Fruit fly (Drosophila melanogaster): ENCODE results near the gene CG1806.
A peak's percentile ranks its signal among the peaks of the same experiment; 100 is the strongest.

Gene CG1806

dm6 chrX:12028825-12029514 is 22.0 kb downstream of the CG1806 start, which contains the start of gene Usp7 (continued):
- peak; percentile 97 for TF ChIP-seq achi (GFP tag; optimal IDR thresholded peaks at IDR 0.05)
- TF ChIP-seq salr (GFP tag; optimal IDR thresholded peaks at IDR 0.05): no peak

- no peak for TF ChIP-seq Lpt (GFP tag; optimal IDR thresholded peaks at IDR 0.05)
- no peak for TF ChIP-seq Ets96B (tag; optimal IDR thresholded peaks at IDR 0.05)
- TF ChIP-seq CG6808 (GFP tag; optimal IDR thresholded peaks at IDR 0.05): no peak
- TF ChIP-seq eg (GFP tag; IDR thresholded peaks at IDR 0.05): 0 out of 3 replicates have a peak, but pooled peaks have one; percentile 7
- TF ChIP-seq Ets21C (GFP tag; optimal IDR thresholded peaks at IDR 0.05): no peak
- no peak for TF ChIP-seq Hr39 (GFP tag; optimal IDR thresholded peaks at IDR 0.05)
- TF ChIP-seq Eip78C (GFP tag): peak; percentile 43
- TF ChIP-seq spab (GFP tag; optimal IDR thresholded peaks at IDR 0.05): no peak
- no peak for TF ChIP-seq CG16779 (tag; optimal IDR thresholded peaks at IDR 0.05)
- peak; percentile 39; the same call in 1 of the 3 replicates for TF ChIP-seq CG8119 (GFP tag; IDR thresholded peaks at IDR 0.05)
- TF ChIP-seq lz (GFP tag; optimal IDR thresholded peaks at IDR 0.05): no peak
- peak; percentile 52; the same call in 1 of the 2 replicates for TF ChIP-seq CG15336 (GFP tag; IDR thresholded peaks at IDR 0.05)
These were observed 24.4 kb downstream of the CG1806 start, which contains the start of gene Cyp311a1 for dm6 chrX:12031400-12031799. Gene Cyp311a1 (minus strand): TSS chrX:12031465.

dm6 chrX:12032136-12032682 is 25.2 kb downstream of the CG1806 start, which contains the start of gene Cyp318a1:
Gene Cyp318a1 (plus strand): TSS chrX:12032632.
- no peak for TF ChIP-seq ss (GFP tag; optimal IDR thresholded peaks at IDR 0.05)
- no peak for TF ChIP-seq CG34406 (GFP tag; optimal IDR thresholded peaks at IDR 0.05)
- TF ChIP-seq Eip93F (GFP tag; optimal IDR thresholded peaks at IDR 0.05): no peak
- no peak for TF ChIP-seq Ets96B (tag; optimal IDR thresholded peaks at IDR 0.05)
- TF ChIP-seq esn (GFP tag; optimal IDR thresholded peaks at IDR 0.05): no peak
- no peak for TF ChIP-seq Eip75B (GFP tag; optimal IDR thresholded peaks at IDR 0.05)
- TF ChIP-seq CG6276 (GFP tag; optimal IDR thresholded peaks at IDR 0.05): no peak
- TF ChIP-seq eg (GFP tag; IDR thresholded peaks at IDR 0.05): no peak
- TF ChIP-seq Gug (GFP tag; IDR thresholded peaks at IDR 0.05): no peak
- no peak for TF ChIP-seq lz (GFP tag; optimal IDR thresholded peaks at IDR 0.05)
- no peak for TF ChIP-seq CG10669 (GFP tag; optimal IDR thresholded peaks at IDR 0.05)
- TF ChIP-seq CG7368 (GFP tag; optimal IDR thresholded peaks at IDR 0.05): no peak
- no peak for TF ChIP-seq CG6854 (GFP tag; optimal IDR thresholded peaks at IDR 0.05)
- TF ChIP-seq CG6808 (GFP tag; optimal IDR thresholded peaks at IDR 0.05): no peak
- no peak for TF ChIP-seq pdm3 (GFP tag; optimal IDR thresholded peaks at IDR 0.05)
- TF ChIP-seq fkh (GFP tag; optimal IDR thresholded peaks at IDR 0.05): no peak
- TF ChIP-seq CG6792 (GFP tag; optimal IDR thresholded peaks at IDR 0.05): no peak
- TF ChIP-seq CG11902 (GFP tag; optimal IDR thresholded peaks at IDR 0.05): no peak

- TF ChIP-seq Sox102F (GFP tag; optimal IDR thresholded peaks at IDR 0.05) (no peak), svp (GFP tag) (peak; percentile 60), CG15336 (GFP tag; IDR thresholded peaks at IDR 0.05) (no peak)
These were observed 27.7 kb downstream of the CG1806 start for dm6 chrX:12034713-12035112.

dm6 chrX:12035207-12035606 is 28.2 kb downstream of the CG1806 start:
- TF ChIP-seq Sox14 (GFP tag; optimal IDR thresholded peaks at IDR 0.05): no peak
- TF ChIP-seq fd85E (GFP tag; optimal IDR thresholded peaks at IDR 0.05): no peak
- no peak for TF ChIP-seq Hr4 (GFP tag; optimal IDR thresholded peaks at IDR 0.05)
- no peak for TF ChIP-seq CG32006 (GFP tag; optimal IDR thresholded peaks at IDR 0.05)
- no peak for TF ChIP-seq ss (GFP tag; optimal IDR thresholded peaks at IDR 0.05)
- TF ChIP-seq CG9139 (GFP tag; optimal IDR thresholded peaks at IDR 0.05): no peak
- no peak for TF ChIP-seq CG6808 (GFP tag; optimal IDR thresholded peaks at IDR 0.05)
- no peak for TF ChIP-seq net (GFP tag; optimal IDR thresholded peaks at IDR 0.05)
- TF ChIP-seq CG11294 (GFP tag; IDR thresholded peaks at IDR 0.05): no peak
- no peak for TF ChIP-seq CG11902 (GFP tag; optimal IDR thresholded peaks at IDR 0.05)
- TF ChIP-seq cyc (GFP tag; optimal IDR thresholded peaks at IDR 0.05): no peak
- no peak for TF ChIP-seq Eip75B (GFP tag; optimal IDR thresholded peaks at IDR 0.05)
- TF ChIP-seq Gug (GFP tag; IDR thresholded peaks at IDR 0.05): no peak
- no peak for TF ChIP-seq CG8319 (GFP tag; optimal IDR thresholded peaks at IDR 0.05)
- no peak for TF ChIP-seq Hr39 (GFP tag; optimal IDR thresholded peaks at IDR 0.05)
- no peak for TF ChIP-seq acj6 (GFP tag; optimal IDR thresholded peaks at IDR 0.05)

Data from whole organism, prepupa.